Worm (Caenorhabditis elegans): ENCODE measurements around the gene EEED8.2.

DNA sequence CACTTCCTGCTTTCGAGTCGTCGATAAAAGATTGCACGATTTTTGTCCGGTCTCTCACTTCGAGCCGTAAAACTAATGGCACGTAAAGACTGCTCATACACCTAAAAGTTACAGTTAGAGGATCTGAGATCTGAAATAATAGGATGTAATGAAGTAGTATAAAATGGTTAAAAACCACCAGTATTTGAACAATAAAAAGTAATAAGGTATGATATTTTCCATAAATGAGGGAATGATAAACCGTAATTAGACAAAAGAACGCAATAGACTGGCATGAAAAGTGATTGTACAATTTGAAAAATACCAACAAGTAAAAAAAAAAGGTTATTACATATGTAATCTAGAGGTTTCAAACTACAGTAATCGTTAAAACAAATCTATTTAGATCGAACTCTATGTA, 23.4 kb upstream of the EEED8.2 start, which contains the start of gene brap-2:
- no peak for TF ChIP-seq tbx-37 (GFP tag; conservative IDR thresholded peaks at IDR 0.05)
- no peak for TF ChIP-seq pes-1 (GFP tag; IDR thresholded peaks at IDR 0.05)
- no peak for TF ChIP-seq ama-1 (optimal IDR thresholded peaks at IDR 0.05)
- TF ChIP-seq tra-4 (tag; optimal IDR thresholded peaks at IDR 0.05), result no peak
- no peak for TF ChIP-seq flt-1 (GFP tag; IDR thresholded peaks at IDR 0.05)
- TF ChIP-seq aly-1 (tag; optimal IDR thresholded peaks at IDR 0.05), result no peak
- no peak for TF ChIP-seq hmg-4 (GFP tag; optimal IDR thresholded peaks at IDR 0.05)
- no peak for TF ChIP-seq ceh-36 (tag; optimal IDR thresholded peaks at IDR 0.05)
- TF ChIP-seq sea-1 (GFP tag; conservative IDR thresholded peaks at IDR 0.05), result no peak
- no peak for TF ChIP-seq ceh-13 (GFP tag; optimal IDR thresholded peaks at IDR 0.05)
- TF ChIP-seq hnd-1 (tag; optimal IDR thresholded peaks at IDR 0.05), result no peak
- TF ChIP-seq tbx-11 (GFP tag; IDR thresholded peaks at IDR 0.05), result no peak
- no peak for TF ChIP-seq hmbx-1 (tag; optimal IDR thresholded peaks at IDR 0.05)
